Fruit fly (Drosophila melanogaster): Measurements from ENCODE around the gene Cad88C.

Gene Cad88C

dm6 chr3R:14630119-14630623, at the start of gene Cad88C:
TSS of gene Cad88C (plus strand) at chr3R:14630478.
- no peak for TF ChIP-seq Myc (optimal IDR thresholded peaks at IDR 0.05)
- no peak for TF ChIP-seq h (optimal IDR thresholded peaks at IDR 0.05)
- TF ChIP-seq ttk (optimal IDR thresholded peaks at IDR 0.05) = no peak
- TF ChIP-seq psq (optimal IDR thresholded peaks at IDR 0.05) = no peak
- TF ChIP-seq Sin3A (optimal IDR thresholded peaks at IDR 0.05) = no peak

DNA sequence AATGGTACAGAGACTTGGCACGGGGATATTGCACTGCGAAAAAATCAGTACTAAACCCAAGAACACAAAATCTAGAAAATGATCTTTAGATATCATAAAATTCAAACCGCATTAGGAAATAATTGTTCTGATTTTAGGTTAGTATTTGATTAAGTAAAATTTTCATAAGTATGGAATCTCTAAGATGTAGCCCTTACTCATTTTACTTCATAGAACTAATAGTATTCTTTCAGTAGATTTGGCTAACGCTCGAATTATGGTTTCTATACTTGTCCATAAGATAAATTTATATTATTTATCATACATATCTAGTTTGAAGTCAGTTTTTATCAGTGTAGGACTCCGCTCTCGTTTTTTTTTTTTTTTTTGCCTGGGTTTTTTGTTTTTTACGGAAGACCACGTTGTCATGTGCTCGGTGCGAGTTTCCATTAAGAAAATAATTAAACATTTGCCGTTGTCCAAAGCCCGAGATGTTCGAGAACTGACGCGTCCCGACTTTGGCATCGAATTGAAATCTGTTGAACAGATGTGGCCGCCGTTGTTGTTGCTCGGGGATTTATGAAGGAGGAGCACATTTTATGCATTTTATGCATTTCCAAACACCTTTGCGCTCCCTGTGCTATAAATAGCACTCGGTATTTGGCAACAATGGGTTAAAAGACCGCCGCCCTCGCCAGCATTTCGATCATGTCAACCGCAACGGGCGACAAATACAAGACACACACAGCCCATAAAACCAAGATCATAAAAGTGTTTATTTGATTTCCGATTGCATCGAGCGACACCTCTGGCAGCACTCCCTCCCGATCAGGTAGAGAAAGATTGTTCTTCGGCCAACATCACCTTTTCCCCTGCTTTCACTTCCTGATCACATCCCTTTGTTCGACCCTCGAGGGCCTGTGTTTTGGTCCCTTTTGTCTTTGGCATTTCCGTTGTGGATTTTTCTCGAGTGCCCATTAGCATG, 43.5 kb upstream of the Cad88C start:
- TF ChIP-seq insv (optimal IDR thresholded peaks at IDR 0.05) = no peak
- no peak for TF ChIP-seq psq (optimal IDR thresholded peaks at IDR 0.05)

DNA sequence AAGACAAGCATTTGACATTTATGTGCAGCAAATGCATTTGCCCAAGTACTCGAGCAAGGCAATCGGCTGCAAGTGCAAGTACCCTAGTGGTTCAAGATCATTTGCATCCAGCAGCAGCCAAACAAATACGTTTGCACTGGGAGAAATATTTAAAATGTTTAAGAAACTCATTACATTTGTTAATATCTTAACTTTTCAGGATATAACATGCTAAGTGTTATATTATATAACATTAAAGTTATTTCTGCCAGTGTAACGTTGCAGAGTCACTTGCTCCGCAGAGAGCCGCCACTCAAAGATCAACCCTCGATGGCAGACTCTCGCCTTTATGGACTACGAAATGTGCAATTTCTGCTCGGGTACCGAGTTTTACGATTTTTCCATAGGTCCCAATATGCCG, 40.8 kb upstream of the Cad88C start:
- TF ChIP-seq Myc (optimal IDR thresholded peaks at IDR 0.05) (no peak), Sin3A (optimal IDR thresholded peaks at IDR 0.05) (no peak), insv (optimal IDR thresholded peaks at IDR 0.05) (no peak), psq (optimal IDR thresholded peaks at IDR 0.05) (no peak), h (optimal IDR thresholded peaks at IDR 0.05) (no peak), ttk (optimal IDR thresholded peaks at IDR 0.05) (no peak)

dm6 chr3R:14590753-14591535, 39.3 kb upstream of the Cad88C start:
- no peak for TF ChIP-seq ttk (optimal IDR thresholded peaks at IDR 0.05)
- TF ChIP-seq h (optimal IDR thresholded peaks at IDR 0.05) = no peak
- TF ChIP-seq insv (optimal IDR thresholded peaks at IDR 0.05) = no peak
- TF ChIP-seq psq (optimal IDR thresholded peaks at IDR 0.05) = no peak
- no peak for TF ChIP-seq Myc (optimal IDR thresholded peaks at IDR 0.05)
- TF ChIP-seq Sin3A (optimal IDR thresholded peaks at IDR 0.05) = no peak

DNA sequence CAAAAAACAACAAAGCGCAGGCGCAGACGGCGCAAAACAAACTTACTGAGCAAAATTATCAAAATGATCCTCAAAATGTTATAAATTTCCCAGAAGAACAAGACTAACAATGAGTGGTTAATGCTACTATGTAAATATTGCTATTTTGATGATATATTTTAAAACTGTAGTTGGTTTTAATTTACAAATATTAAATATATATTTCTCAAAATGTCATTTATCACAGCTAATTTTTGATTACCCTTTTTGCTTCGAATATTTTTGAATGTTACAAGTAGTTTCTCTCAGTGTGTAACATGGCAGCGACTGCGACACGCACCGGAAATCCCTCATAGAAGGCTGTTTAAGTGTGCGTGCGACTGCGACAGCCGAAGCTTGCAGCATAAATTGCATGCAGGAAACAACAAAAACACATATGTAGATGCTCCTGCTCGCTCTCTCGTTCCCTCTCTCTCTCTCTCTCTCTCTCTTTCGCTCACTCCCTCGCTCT, 32.3 kb upstream of the Cad88C start:
- TF ChIP-seq psq (optimal IDR thresholded peaks at IDR 0.05) = no peak
- TF ChIP-seq insv (optimal IDR thresholded peaks at IDR 0.05) = no peak
- no peak for TF ChIP-seq Myc (optimal IDR thresholded peaks at IDR 0.05)
- no peak for TF ChIP-seq h (optimal IDR thresholded peaks at IDR 0.05)
- TF ChIP-seq Sin3A (optimal IDR thresholded peaks at IDR 0.05) = no peak
- TF ChIP-seq ttk (optimal IDR thresholded peaks at IDR 0.05) = no peak

DNA sequence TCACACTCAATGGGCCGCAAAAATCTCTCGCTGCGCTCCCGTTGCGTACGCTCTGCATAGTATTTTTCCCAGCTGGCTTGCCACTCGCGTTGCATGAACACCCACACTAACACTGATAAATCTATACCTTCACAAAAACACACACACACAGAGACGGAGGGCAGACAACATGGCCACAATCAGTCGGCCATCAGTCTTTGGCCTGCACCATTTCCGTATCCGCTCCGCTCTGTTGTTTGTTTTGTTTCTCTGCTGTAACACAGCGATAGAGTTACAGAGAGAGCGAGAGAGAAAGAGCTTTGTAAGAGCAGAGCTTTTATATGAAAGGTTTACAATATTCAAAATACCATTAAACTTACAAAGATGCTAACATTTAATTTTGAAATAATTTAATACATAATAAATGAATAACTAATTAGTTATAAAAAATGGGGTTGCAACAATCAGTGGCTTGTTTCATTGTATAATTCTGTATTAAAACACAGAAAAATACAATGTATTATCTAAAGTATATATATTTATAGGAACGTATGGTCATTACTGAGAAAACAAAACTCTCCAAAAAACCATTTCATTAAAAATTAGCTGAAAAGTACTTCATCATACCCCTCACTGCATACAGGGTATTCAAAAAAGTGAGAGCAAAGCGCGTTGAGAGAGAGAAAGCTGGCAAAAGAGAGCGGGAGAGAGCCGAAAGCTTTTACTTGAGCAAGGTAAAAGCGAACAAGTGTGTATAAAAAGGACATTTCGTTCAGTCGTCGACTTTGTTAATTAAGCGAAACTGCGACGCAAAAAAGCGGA, 21.2 kb upstream of the Cad88C start, which contains the start of gene CG14853:
TSS of gene CG14853 (plus strand) at position 751 of the 801 bp plus-strand sequence.
- no peak for TF ChIP-seq ttk (optimal IDR thresholded peaks at IDR 0.05)
- TF ChIP-seq Sin3A (optimal IDR thresholded peaks at IDR 0.05) = no peak
- no peak for TF ChIP-seq psq (optimal IDR thresholded peaks at IDR 0.05)
- no peak for TF ChIP-seq h (optimal IDR thresholded peaks at IDR 0.05)
- TF ChIP-seq insv (optimal IDR thresholded peaks at IDR 0.05) = no peak
- TF ChIP-seq Myc (optimal IDR thresholded peaks at IDR 0.05) = no peak

- TF ChIP-seq Myc (optimal IDR thresholded peaks at IDR 0.05) (no peak), ttk (optimal IDR thresholded peaks at IDR 0.05) (no peak), Sin3A (optimal IDR thresholded peaks at IDR 0.05) (no peak), psq (optimal IDR thresholded peaks at IDR 0.05) (no peak), h (optimal IDR thresholded peaks at IDR 0.05) (no peak), insv (optimal IDR thresholded peaks at IDR 0.05) (no peak)
Observed at dm6 chr3R:14622571-14622970, 7.7 kb upstream of the Cad88C start.

DNA sequence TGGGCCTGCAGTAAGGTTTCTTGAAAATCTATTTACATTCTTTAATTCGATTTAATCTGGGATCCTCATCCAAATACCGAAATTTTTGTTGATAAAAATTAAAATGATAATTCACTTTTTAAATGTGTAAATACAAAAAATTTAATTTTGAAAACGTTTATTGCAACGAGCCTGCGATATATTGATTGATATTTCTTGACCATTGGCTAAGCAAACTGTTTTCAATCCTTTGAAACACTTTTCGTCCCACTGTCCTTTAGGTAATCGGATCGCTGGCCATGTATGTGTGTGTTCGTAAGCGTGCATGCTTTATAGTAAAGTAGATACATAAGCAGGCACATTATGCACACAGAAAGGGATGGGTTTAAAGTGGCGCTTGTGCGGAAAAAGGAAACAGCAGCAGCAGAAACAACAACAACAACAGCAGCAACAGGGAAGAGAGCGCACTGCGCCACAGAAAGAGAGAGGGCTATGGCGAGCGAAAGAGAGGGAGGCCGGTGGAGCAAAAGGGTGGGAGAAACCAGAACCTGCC, 6.1 kb upstream of the Cad88C start:
- TF ChIP-seq ttk (optimal IDR thresholded peaks at IDR 0.05) (no peak), h (optimal IDR thresholded peaks at IDR 0.05) (no peak), Myc (optimal IDR thresholded peaks at IDR 0.05) (no peak), insv (optimal IDR thresholded peaks at IDR 0.05) (no peak), psq (optimal IDR thresholded peaks at IDR 0.05) (no peak), Sin3A (optimal IDR thresholded peaks at IDR 0.05) (no peak)

dm6 chr3R:14624671-14625070, 5.6 kb upstream of the Cad88C start:
- TF ChIP-seq psq (optimal IDR thresholded peaks at IDR 0.05) (no peak), Myc (optimal IDR thresholded peaks at IDR 0.05) (no peak), Sin3A (optimal IDR thresholded peaks at IDR 0.05) (no peak), h (optimal IDR thresholded peaks at IDR 0.05) (no peak), insv (optimal IDR thresholded peaks at IDR 0.05) (no peak), ttk (optimal IDR thresholded peaks at IDR 0.05) (no peak)

DNA sequence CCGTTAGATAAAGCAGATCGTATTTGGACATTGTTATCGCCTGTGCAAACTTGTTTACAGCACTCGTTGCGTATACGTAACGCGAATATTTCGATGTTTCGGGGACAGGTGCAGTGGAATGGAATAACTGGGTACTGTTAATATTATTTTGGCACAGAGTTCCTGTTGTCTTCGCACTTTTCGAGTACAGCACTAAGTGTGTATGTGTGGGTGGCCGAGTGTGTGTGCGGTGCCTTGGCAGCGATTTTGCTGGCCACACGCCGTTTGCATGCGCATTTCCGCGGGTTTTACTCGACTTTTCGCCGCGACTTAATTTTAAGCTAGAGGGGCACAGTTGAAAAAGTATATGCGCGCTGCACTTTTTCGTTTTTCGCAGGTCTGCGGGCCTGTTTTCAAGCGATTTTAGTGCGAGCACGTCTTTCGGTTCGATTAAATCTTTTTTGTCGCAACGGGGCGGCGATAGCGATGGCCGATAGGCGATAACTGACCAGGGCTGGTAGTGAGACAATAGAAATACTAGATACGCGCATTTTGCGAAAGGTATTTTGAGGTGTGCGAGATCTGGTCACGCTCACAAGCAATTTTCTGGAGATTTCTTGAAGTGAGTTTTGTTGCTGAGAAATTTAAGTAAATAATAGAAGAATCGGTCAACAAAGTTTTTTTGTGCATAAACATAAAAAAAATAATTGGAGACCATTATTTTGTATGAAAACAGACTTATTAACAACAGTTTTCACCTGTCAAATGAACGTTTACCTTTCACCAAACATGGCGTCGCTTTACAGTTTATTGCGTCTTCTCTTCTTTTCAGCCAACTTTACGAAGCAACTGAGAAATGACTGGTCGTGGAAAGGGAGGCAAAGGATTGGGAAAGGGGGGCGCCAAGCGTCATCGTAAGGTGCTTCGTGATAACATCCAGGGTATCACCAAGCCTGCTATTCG, 4.8 kb upstream of the Cad88C start, which contains the start of the genes put and His4r:
TSS of gene put (minus strand) at position 489 of the 942 bp plus-strand sequence.
TSS of gene His4r (plus strand) at position 541 of the 942 bp plus-strand sequence.
- TF ChIP-seq Sin3A (optimal IDR thresholded peaks at IDR 0.05) = no peak
- no peak for TF ChIP-seq psq (optimal IDR thresholded peaks at IDR 0.05)
- TF ChIP-seq Myc (optimal IDR thresholded peaks at IDR 0.05) = no peak
- TF ChIP-seq ttk (optimal IDR thresholded peaks at IDR 0.05) = no peak
- no peak for TF ChIP-seq insv (optimal IDR thresholded peaks at IDR 0.05)
- no peak for TF ChIP-seq h (optimal IDR thresholded peaks at IDR 0.05)
